Worm (Caenorhabditis elegans): ENCODE data around the gene C49C3.11.

ce11 chrIV:17301933-17302332 lies 41.6 kb upstream of the C49C3.11 start, which contains the start of gene ifta-2:
- TF ChIP-seq elt-2 (tag; optimal IDR thresholded peaks at IDR 0.05) (no peak), elt-3 (tag; optimal IDR thresholded peaks at IDR 0.05) (no peak), egl-27 (tag; optimal IDR thresholded peaks at IDR 0.05) (no peak), snpc-4 (tag; optimal IDR thresholded peaks at IDR 0.05) (no peak), lsy-12 (tag; optimal IDR thresholded peaks at IDR 0.05) (no peak), nhr-28 (tag; optimal IDR thresholded peaks at IDR 0.05) (no peak), unc-39 (tag; optimal IDR thresholded peaks at IDR 0.05) (no peak), nhr-12 (tag; optimal IDR thresholded peaks at IDR 0.05) (no peak)

All from whole organism, L3 larva.